Fruit fly (Drosophila melanogaster): ENCODE results near the gene Mcm6.

dm6 chrX:6687267-6687666 lies 13.1 kb downstream of the Mcm6 start, which contains the start of gene CG44303:
- TF ChIP-seq cnc (optimal IDR thresholded peaks at IDR 0.05) (no peak), kay (GFP tag; ENCODE audit: borderline replicate concordance) (no peak), ovo (GFP tag; optimal IDR thresholded peaks at IDR 0.05) (no peak), Crg-1 (GFP tag; optimal IDR thresholded peaks at IDR 0.05) (no peak), CG1620 (GFP tag; optimal IDR thresholded peaks at IDR 0.05) (no peak), tj (GFP tag; optimal IDR thresholded peaks at IDR 0.05) (no peak), Clk (GFP tag; optimal IDR thresholded peaks at IDR 0.05) (no peak)

Measured in whole organism, adult.